Worm (Caenorhabditis elegans) whole organism, midembryonic: ENCODE data around the gene frm-10.

Experiments used
- flt-1 ChIP-seq: fragments of 200-800 bp; sonication (Bioruptor generic); IDR thresholded peaks from 2 replicates; pipeline ENCODE4 v1.3.6; 2022; ENCODE audit warnings: missing genetic modification characterization, missing compliant biosample characterization
- ztf-29 ChIP-seq: fragments of 200-800 bp; sonication (Bioruptor generic); IDR thresholded peaks from 2 replicates; pipeline ENCODE4 v1.3.6; 2022; ENCODE audit warnings: missing genetic modification reagents, missing genetic modification characterization, missing compliant biosample characterization

DNA sequence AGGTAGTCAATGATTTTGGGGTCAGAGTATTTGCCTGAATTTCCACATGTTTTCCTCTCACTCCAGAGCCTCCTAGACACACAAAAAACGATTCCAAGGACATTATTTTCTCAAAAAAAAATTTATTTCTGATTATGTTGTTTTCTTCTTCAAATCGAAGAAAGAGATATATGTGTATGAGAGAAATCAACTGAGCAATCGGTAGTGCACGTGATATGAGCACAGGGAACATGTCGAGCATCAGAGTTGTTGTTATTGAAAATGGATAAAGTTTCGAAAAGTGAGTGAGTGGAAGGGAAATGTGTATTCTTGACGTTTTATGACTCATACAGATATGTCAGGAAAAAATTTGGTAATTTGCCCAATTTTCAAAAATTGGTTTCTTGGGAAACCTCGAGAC lies 9.1 kb downstream of the frm-10 start:
- TF ChIP-seq ztf-29, result no peak
- TF ChIP-seq flt-1, result no peak
